Worm (Caenorhabditis elegans): Measurements from ENCODE around the gene amt-1.

DNA sequence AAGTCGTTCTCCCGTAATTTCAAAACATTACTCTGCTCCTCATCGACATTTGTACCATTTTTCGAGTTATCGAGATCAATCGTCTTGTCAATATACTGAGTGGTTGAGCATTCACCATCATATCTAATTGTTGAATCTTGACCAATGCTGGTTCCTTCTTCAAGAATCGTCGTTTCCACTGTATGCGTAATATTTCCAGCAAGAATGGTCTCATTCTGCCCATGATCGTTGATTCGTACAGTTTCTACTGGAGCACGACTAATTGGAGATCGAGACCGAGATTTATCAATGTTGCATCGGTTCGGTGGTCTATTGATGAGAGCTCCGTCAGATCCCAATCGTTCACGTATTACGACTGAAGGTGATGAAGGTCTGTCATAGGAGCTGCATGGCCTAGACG lies 28.3 kb downstream of the amt-1 start:
- TF ChIP-seq nhr-11 (tag; optimal IDR thresholded peaks at IDR 0.05) (no peak), ces-1 (GFP tag; optimal IDR thresholded peaks at IDR 0.05) (no peak), rnt-1 (tag; optimal IDR thresholded peaks at IDR 0.05) (no peak), hlh-4 (tag; optimal IDR thresholded peaks at IDR 0.05) (no peak), nhr-237 (tag; optimal IDR thresholded peaks at IDR 0.05) (no peak), ceh-88 (GFP tag; IDR thresholded peaks at IDR 0.05) (no peak), elt-3 (tag; optimal IDR thresholded peaks at IDR 0.05) (no peak), jun-1 (tag; optimal IDR thresholded peaks at IDR 0.05) (no peak), nhr-76 (tag; optimal IDR thresholded peaks at IDR 0.05) (no peak), unc-62 (GFP tag; optimal IDR thresholded peaks at IDR 0.05) (no peak), ceh-82 (tag; optimal IDR thresholded peaks at IDR 0.05) (no peak), vab-15 (tag; optimal IDR thresholded peaks at IDR 0.05) (no peak)

Data from whole organism, L1 larva.